Worm (Caenorhabditis elegans) whole organism, L2 larva: ENCODE data around the gene far-4.

Experiments used
- C34F6.9 ChIP-seq: fragments of 150-350 bp; optimal IDR thresholded peaks from 2 replicates; lab custom pipeline; 2014; ENCODE audit warnings: missing biosample characterization, missing genetic modification characterization
- F13H6.1 ChIP-seq: sonication (generic microtip); optimal IDR thresholded peaks from 2 replicates; lab custom pipeline; 2016; ENCODE audit warnings: missing genetic modification characterization, missing compliant biosample characterization
- R02D3.7 ChIP-seq: fragments of 150-350 bp; optimal IDR thresholded peaks from 2 replicates; lab custom pipeline; 2014; ENCODE audit warnings: missing biosample characterization, missing genetic modification characterization
- Y55F3AM.14 ChIP-seq: fragments of 200-800 bp; sonication (Bioruptor generic); optimal IDR thresholded peaks from 2 replicates; lab custom pipeline; 2018; ENCODE audit warnings: mild to moderate bottlenecking, missing genetic modification characterization, missing compliant biosample characterization
- ZK546.5 ChIP-seq: sonication (generic microtip); optimal IDR thresholded peaks from 2 replicates; lab custom pipeline; 2017; ENCODE audit warnings: missing biosample characterization, missing genetic modification characterization
- alr-1 ChIP-seq: fragments of 150-350 bp; optimal IDR thresholded peaks from 2 replicates; lab custom pipeline; 2014; ENCODE audit warnings: missing biosample characterization, missing genetic modification characterization
- ama-1 ChIP-seq: fragments of 150-350 bp; optimal IDR thresholded peaks from 2 replicates; lab custom pipeline; 2018; ENCODE audit warnings: inconsistent platforms
- blmp-1 ChIP-seq: sonication (generic microtip); optimal IDR thresholded peaks from 2 replicates; lab custom pipeline; 2017; ENCODE audit warnings: missing genetic modification characterization, mild to moderate bottlenecking, missing compliant biosample characterization, antibody characterized with exemption, moderate library complexity; ENCODE audit not compliant: insufficient read depth
- crh-2 ChIP-seq: sonication (generic microtip); optimal IDR thresholded peaks from 2 replicates; lab custom pipeline; 2017; ENCODE audit warnings: missing biosample characterization, missing genetic modification characterization
- egl-27 ChIP-seq: sonication (generic microtip); optimal IDR thresholded peaks from 3 replicates; lab custom pipeline; 2017; ENCODE audit warnings: missing biosample characterization, missing genetic modification reagents, missing genetic modification characterization
- fos-1 ChIP-seq: fragments of 150-350 bp; optimal IDR thresholded peaks from 2 replicates; lab custom pipeline; 2014; ENCODE audit warnings: missing biosample characterization, missing genetic modification characterization
- gmeb-1 ChIP-seq: fragments of 150-350 bp; optimal IDR thresholded peaks from 2 replicates; lab custom pipeline; 2014; ENCODE audit warnings: missing biosample characterization, missing genetic modification characterization
- lin-11 ChIP-seq: fragments of 150-350 bp; sonication (generic microtip); optimal IDR thresholded peaks from 2 replicates; lab custom pipeline; 2014; ENCODE audit warnings: missing biosample characterization, missing genetic modification characterization, inconsistent platforms, mixed read lengths
- lin-13 ChIP-seq: fragments of 150-350 bp; optimal IDR thresholded peaks from 2 replicates; lab custom pipeline; 2014; ENCODE audit warnings: missing biosample characterization, missing genetic modification reagents, missing genetic modification characterization
- lin-39 ChIP-seq: fragments of 150-350 bp; optimal IDR thresholded peaks from 2 replicates; lab custom pipeline; 2014; ENCODE audit warnings: missing biosample characterization, missing genetic modification reagents, missing genetic modification characterization
- lsy-2 ChIP-seq, 2 experiments: fragments of 150-350 bp in 1 of 2; sonication (generic microtip) in 1 of 2; optimal IDR thresholded peaks; 2 replicates each; lab custom pipeline; 2014 to 2017; ENCODE audit warnings: missing biosample characterization in 2 of 2, missing genetic modification characterization in 2 of 2
- mbf-1 ChIP-seq: sonication (generic microtip); optimal IDR thresholded peaks from 2 replicates; lab custom pipeline; 2017; ENCODE audit warnings: missing biosample characterization, missing genetic modification characterization
- mdl-1 ChIP-seq, 2 experiments: fragments of 150-350 bp in 1 of 2; sonication (generic microtip) in 1 of 2; optimal IDR thresholded peaks; 2 replicates each; lab custom pipeline; 2017; ENCODE audit warnings: missing biosample characterization in 2 of 2, missing genetic modification characterization in 2 of 2
- nhr-11 ChIP-seq: fragments of 150-350 bp; optimal IDR thresholded peaks from 2 replicates; lab custom pipeline; 2014; ENCODE audit warnings: missing biosample characterization, missing genetic modification characterization
- nhr-12 ChIP-seq: fragments of 150-350 bp; optimal IDR thresholded peaks from 2 replicates; lab custom pipeline; 2014; ENCODE audit warnings: missing biosample characterization, missing genetic modification characterization
- nhr-129 ChIP-seq: fragments of 150-350 bp; optimal IDR thresholded peaks from 2 replicates; lab custom pipeline; 2014; ENCODE audit warnings: missing biosample characterization, missing genetic modification characterization
- nhr-21 ChIP-seq: fragments of 150-350 bp; optimal IDR thresholded peaks from 2 replicates; lab custom pipeline; 2014; ENCODE audit warnings: missing biosample characterization, missing genetic modification characterization
- nhr-23 ChIP-seq: fragments of 150-350 bp; optimal IDR thresholded peaks from 2 replicates; lab custom pipeline; 2014; ENCODE audit warnings: missing biosample characterization, missing genetic modification reagents, missing genetic modification characterization
- nhr-237 ChIP-seq: fragments of 150-350 bp; optimal IDR thresholded peaks from 2 replicates; lab custom pipeline; 2014; ENCODE audit warnings: missing biosample characterization, missing genetic modification characterization
- nhr-25 ChIP-seq: fragments of 150-350 bp; sonication (generic microtip); optimal IDR thresholded peaks from 3 replicates; lab custom pipeline; 2014; ENCODE audit warnings: missing biosample characterization, missing genetic modification characterization
- nhr-6 ChIP-seq: fragments of 150-350 bp; optimal IDR thresholded peaks from 2 replicates; lab custom pipeline; 2014; ENCODE audit warnings: missing biosample characterization, missing genetic modification characterization
- peb-1 ChIP-seq: fragments of 150-350 bp; optimal IDR thresholded peaks from 2 replicates; lab custom pipeline; 2014; ENCODE audit warnings: missing biosample characterization, missing genetic modification characterization
- skn-1 ChIP-seq: sonication (generic microtip); optimal IDR thresholded peaks from 2 replicates; lab custom pipeline; 2017; ENCODE audit warnings: missing biosample characterization, missing genetic modification characterization
- sma-3 ChIP-seq: sonication (generic microtip); optimal IDR thresholded peaks from 2 replicates; lab custom pipeline; 2016; ENCODE audit warnings: missing genetic modification reagents, missing genetic modification characterization, missing compliant biosample characterization
- sma-9 ChIP-seq, 2 experiments: fragments of 150-350 bp in 1 of 2; sonication (generic microtip) in 1 of 2; optimal IDR thresholded peaks; 2 replicates each; lab custom pipeline; 2014 to 2016; ENCODE audit warnings: missing genetic modification characterization in 2 of 2, mild to moderate bottlenecking in 1 of 2, missing biosample characterization in 1 of 2, missing compliant biosample characterization in 1 of 2, missing genetic modification reagents in 1 of 2, moderate library complexity in 1 of 2
- snpc-4 ChIP-seq: fragments of 150-350 bp; optimal IDR thresholded peaks from 2 replicates; lab custom pipeline; 2014; ENCODE audit warnings: missing biosample characterization, missing genetic modification characterization
- unc-39 ChIP-seq: fragments of 150-350 bp; optimal IDR thresholded peaks from 2 replicates; lab custom pipeline; 2014; ENCODE audit warnings: missing biosample characterization, missing genetic modification characterization
- unc-55 ChIP-seq: fragments of 150-350 bp; sonication (generic microtip); optimal IDR thresholded peaks from 3 replicates; lab custom pipeline; 2014; ENCODE audit warnings: missing biosample characterization, missing genetic modification reagents, missing genetic modification characterization
- unc-62 ChIP-seq: fragments of 150-350 bp; optimal IDR thresholded peaks from 2 replicates; lab custom pipeline; 2014; ENCODE audit warnings: missing biosample characterization, missing genetic modification reagents, missing genetic modification characterization
- ztf-1 ChIP-seq: fragments of 200-800 bp; sonication (Bioruptor generic); conservative IDR thresholded peaks from 2 replicates; pipeline ENCODE4 v1.3.6; 2022; ENCODE audit warnings: missing genetic modification characterization, missing compliant biosample characterization
- ztf-11 ChIP-seq: sonication (generic microtip); optimal IDR thresholded peaks from 2 replicates; lab custom pipeline; 2017; ENCODE audit warnings: missing biosample characterization, missing genetic modification characterization

The far-4 gene

ce11 chrV:12961085-12961560, 38.3 kb downstream of the far-4 start, which contains the start of gene mpst-7:
TSS of gene mpst-7 (minus strand) at chrV:12961135.
- TF ChIP-seq unc-62 (GFP tag; lab: Kevin White, UChicago) (no peak), fos-1 (tag; lab: Kevin White, UChicago) (peak; percentile 35), nhr-25 (tag; lab: Kevin White, UChicago) (peak; percentile 20)

- TF ChIP-seq skn-1 (tag; lab: Kevin White, UChicago) (no peak), snpc-4 (tag; lab: Kevin White, UChicago) (no peak), F13H6.1 (tag; lab: Kevin White, UChicago) (no peak), lsy-2 (tag; optimal IDR thresholded peaks at IDR 0.05; lab: Kevin White, UChicago) (no peak), ZK546.5 (no peak), nhr-11 (no peak), fos-1 (tag; lab: Kevin White, UChicago) (no peak), lin-13 (no peak), nhr-21 (tag; lab: Kevin White, UChicago) (no peak)
These were observed 45.2 kb downstream of the far-4 start for ce11 chrV:12954261-12954660.

ce11 chrV:12953702-12954101, 45.8 kb downstream of the far-4 start, which contains the start of gene eif-3.K:
TSS of gene eif-3.K (plus strand) at chrV:12954002.
- TF ChIP-seq F13H6.1 (tag; lab: Kevin White, UChicago): no peak
- TF ChIP-seq unc-62 (GFP tag; lab: Kevin White, UChicago): no peak
- TF ChIP-seq ztf-11 (tag; lab: Kevin White, UChicago): no peak
- no peak for TF ChIP-seq blmp-1
- TF ChIP-seq crh-2 (tag; lab: Kevin White, UChicago): no peak
- TF ChIP-seq C34F6.9 (tag; lab: Kevin White, UChicago): no peak
- no peak for TF ChIP-seq nhr-12 (tag; lab: Kevin White, UChicago)
- TF ChIP-seq ZK546.5: no peak
- no peak for TF ChIP-seq alr-1 (tag; lab: Kevin White, UChicago)
- no peak for TF ChIP-seq lin-13
- TF ChIP-seq egl-27 (tag; lab: Kevin White, UChicago): no peak
- TF ChIP-seq sma-9 (GFP tag; optimal IDR thresholded peaks at IDR 0.05; lab: Kevin White, UChicago): no peak
- no peak for TF ChIP-seq sma-9 (tag; optimal IDR thresholded peaks at IDR 0.05; lab: Kevin White, UChicago)

ce11 chrV:12952287-12952686, 47.2 kb downstream of the far-4 start, which contains the start of gene pqn-68:
TSS of gene pqn-68 (plus strand) at chrV:12952636.
- TF ChIP-seq ztf-11 (tag; lab: Kevin White, UChicago) (no peak), mdl-1 (tag; optimal IDR thresholded peaks at IDR 0.05; lab: Kevin White, UChicago) (no peak), peb-1 (tag; lab: Kevin White, UChicago) (no peak), lin-39 (tag; lab: Kevin White, UChicago) (no peak), gmeb-1 (tag; lab: Kevin White, UChicago) (peak; percentile 23), C34F6.9 (tag; lab: Kevin White, UChicago) (peak; percentile 4), unc-62 (GFP tag; lab: Kevin White, UChicago) (no peak), unc-55 (peak; percentile 49), nhr-25 (tag; lab: Kevin White, UChicago) (no peak), crh-2 (tag; lab: Kevin White, UChicago) (peak; percentile 71), nhr-12 (tag; lab: Kevin White, UChicago) (no peak), nhr-129 (tag; lab: Kevin White, UChicago) (peak; percentile 40), R02D3.7 (no peak), mbf-1 (tag; lab: Kevin White, UChicago) (no peak), lsy-2 (tag; optimal IDR thresholded peaks at IDR 0.05; lab: Kevin White, UChicago) (peak in 1 of 2 experiments; percentile 43), ama-1 (lab: Kevin White, UChicago) (no peak), nhr-21 (tag; lab: Kevin White, UChicago) (no peak)

ce11 chrV:12950812-12951528, 48.5 kb downstream of the far-4 start, which contains the start of the genes T16G1.9 and T16G1.18:
TSS of gene T16G1.9 (minus strand) at chrV:12950862.
TSS of gene T16G1.18 (plus strand) at chrV:12951304.
- TF ChIP-seq lin-11 (tag; lab: Kevin White, UChicago) (no peak), ama-1 (lab: Kevin White, UChicago) (no peak), nhr-21 (tag; lab: Kevin White, UChicago) (no peak), blmp-1 (no peak), alr-1 (tag; lab: Kevin White, UChicago) (no peak), unc-55 (peak; percentile 55), nhr-25 (tag; lab: Kevin White, UChicago) (no peak), nhr-11 (no peak), C34F6.9 (tag; lab: Kevin White, UChicago) (peak; percentile 67), Y55F3AM.14 (GFP tag; lab: Kevin White, UChicago) (no peak), crh-2 (tag; lab: Kevin White, UChicago) (peak; percentile 90), nhr-23 (tag; lab: Kevin White, UChicago) (no peak), fos-1 (tag; lab: Kevin White, UChicago) (peak; percentile 40), lin-13 (peak; percentile 9), sma-9 (GFP tag; optimal IDR thresholded peaks at IDR 0.05; lab: Kevin White, UChicago) (no peak), sma-9 (tag; optimal IDR thresholded peaks at IDR 0.05; lab: Kevin White, UChicago) (no peak), gmeb-1 (tag; lab: Kevin White, UChicago) (peak; percentile 34), nhr-237 (tag; lab: Kevin White, UChicago) (no peak), snpc-4 (tag; lab: Kevin White, UChicago) (peak; percentile 28), nhr-6 (tag; lab: Kevin White, UChicago) (no peak), nhr-129 (tag; lab: Kevin White, UChicago) (peak; percentile 48), peb-1 (tag; lab: Kevin White, UChicago) (no peak), ZK546.5 (no peak), unc-39 (tag; lab: Kevin White, UChicago) (no peak), F13H6.1 (tag; lab: Kevin White, UChicago) (peak; percentile 46), lsy-2 (tag; optimal IDR thresholded peaks at IDR 0.05; lab: Kevin White, UChicago) (peak in 1 of 2 experiments; percentile 70), sma-3 (GFP tag; lab: Kevin White, UChicago) (no peak), ztf-1 (no peak), egl-27 (tag; lab: Kevin White, UChicago) (no peak), mdl-1 (tag; optimal IDR thresholded peaks at IDR 0.05; lab: Kevin White, UChicago) (no peak)
